Worm (Caenorhabditis elegans): Measurements from ENCODE around the gene F17C8.3.
A peak's percentile ranks its signal among the peaks of the same experiment; 100 is the strongest.

F17C8.3 gene

DNA sequence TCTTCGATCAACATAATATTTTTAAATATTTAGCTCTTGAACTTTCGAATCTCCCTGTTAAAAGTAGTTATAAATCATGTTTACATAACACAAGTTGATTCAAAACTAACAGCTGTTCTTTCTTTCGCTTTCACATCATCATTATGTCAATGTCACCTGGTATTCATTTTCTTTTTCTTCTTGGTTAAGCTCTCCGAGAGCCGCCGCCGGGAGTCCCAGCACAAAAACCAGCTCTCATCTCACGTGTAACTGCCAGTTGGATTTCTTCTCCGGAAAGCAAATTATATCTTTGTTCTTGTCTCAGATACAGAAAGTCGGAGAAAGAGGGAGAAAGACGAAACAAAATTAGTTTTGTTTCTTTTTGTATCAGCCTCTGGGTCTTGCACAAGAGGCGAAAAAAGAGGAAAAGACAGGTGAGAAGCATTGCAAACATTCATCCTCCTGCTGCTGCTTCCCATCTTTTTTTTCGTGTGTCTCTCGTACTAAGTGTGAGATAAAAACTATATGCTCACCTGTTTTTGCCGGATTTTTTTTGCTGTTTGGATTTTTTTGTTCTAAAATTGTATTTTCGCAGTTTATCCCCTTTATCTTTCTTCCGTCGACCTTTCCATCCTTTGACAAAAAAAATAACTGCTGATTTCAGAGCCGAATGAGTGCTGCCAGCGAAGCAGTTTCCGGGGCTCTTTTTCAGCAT, at the start of gene F17C8.3:
F17C8.3 (plus strand) TSS at position 644 of the 694 bp plus-strand sequence.
- TF ChIP-seq ceh-83 (GFP tag; optimal IDR thresholded peaks at IDR 0.05) (no peak), bed-3 (GFP tag; optimal IDR thresholded peaks at IDR 0.05) (no peak), zip-8 (tag; optimal IDR thresholded peaks at IDR 0.05) (no peak), cnd-1 (tag; optimal IDR thresholded peaks at IDR 0.05) (no peak), unc-62 (GFP tag; optimal IDR thresholded peaks at IDR 0.05) (no peak), hlh-1 (tag; optimal IDR thresholded peaks at IDR 0.05) (peak; percentile 69), flh-1 (GFP tag; optimal IDR thresholded peaks at IDR 0.05) (no peak), sem-2 (GFP tag; optimal IDR thresholded peaks at IDR 0.05) (no peak), unc-39 (tag; optimal IDR thresholded peaks at IDR 0.05) (no peak), unc-120 (tag; optimal IDR thresholded peaks at IDR 0.05; ENCODE audit: poor library complexity, severe bottlenecking) (peak; percentile 26), pha-4 (tag; optimal IDR thresholded peaks at IDR 0.05) (no peak), lsy-2 (tag; optimal IDR thresholded peaks at IDR 0.05) (no peak), mep-1 (tag; optimal IDR thresholded peaks at IDR 0.05) (no peak), M03D4.4 (tag; optimal IDR thresholded peaks at IDR 0.05) (no peak), lin-13 (tag; optimal IDR thresholded peaks at IDR 0.05) (no peak)

DNA sequence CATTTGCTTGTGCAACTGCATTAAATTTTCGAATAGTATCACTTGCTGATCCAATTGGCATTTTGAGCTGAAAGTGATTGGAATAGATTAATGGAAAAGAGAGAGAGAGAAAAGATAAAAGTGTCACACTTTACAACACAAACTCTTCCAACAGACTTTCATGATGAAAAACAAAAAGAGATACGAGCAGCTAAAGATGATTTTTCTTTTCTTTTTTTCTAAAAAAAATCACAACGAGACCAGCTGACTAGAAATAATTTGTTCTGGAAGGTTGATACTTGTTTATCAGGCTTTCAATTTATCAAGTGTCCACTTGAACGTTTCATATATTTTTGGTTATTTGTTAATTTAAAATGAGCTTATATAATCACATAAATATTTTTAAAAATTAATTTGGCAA, 44.6 kb upstream of the F17C8.3 start:
- TF ChIP-seq cnd-1 (tag; optimal IDR thresholded peaks at IDR 0.05) = no peak
- TF ChIP-seq unc-62 (GFP tag; optimal IDR thresholded peaks at IDR 0.05) = peak; percentile 60
- no peak for TF ChIP-seq sem-2 (GFP tag; optimal IDR thresholded peaks at IDR 0.05)

ce11 chrIII:4688356-4688755, 43.4 kb upstream of the F17C8.3 start, which contains the start of gene tag-243:
tag-243 (minus strand) TSS chrIII:4688456.
- TF ChIP-seq lin-32 (GFP tag; optimal IDR thresholded peaks at IDR 0.05) = no peak

- no peak for TF ChIP-seq nhr-76 (tag; optimal IDR thresholded peaks at IDR 0.05)
- TF ChIP-seq pha-4 (tag; optimal IDR thresholded peaks at IDR 0.05) = no peak
- TF ChIP-seq lin-32 (GFP tag; optimal IDR thresholded peaks at IDR 0.05) = no peak
- TF ChIP-seq mep-1 (tag; optimal IDR thresholded peaks at IDR 0.05) = no peak
- TF ChIP-seq sem-2 (GFP tag; optimal IDR thresholded peaks at IDR 0.05) = no peak
- no peak for TF ChIP-seq cnd-1 (tag; optimal IDR thresholded peaks at IDR 0.05)
- TF ChIP-seq mls-2 (tag; optimal IDR thresholded peaks at IDR 0.05) = no peak
- no peak for TF ChIP-seq lsy-2 (tag; optimal IDR thresholded peaks at IDR 0.05)
- TF ChIP-seq nhr-12 (tag; optimal IDR thresholded peaks at IDR 0.05) = no peak
- no peak for TF ChIP-seq nhr-237 (tag; optimal IDR thresholded peaks at IDR 0.05)
Observed at ce11 chrIII:4688965-4689364, 42.8 kb upstream of the F17C8.3 start, which contains the start of gene ppat-1. ppat-1 (plus strand) TSS chrIII:4689280.

ce11 chrIII:4689595-4689994, 42.1 kb upstream of the F17C8.3 start:
- TF ChIP-seq hlh-1 (tag; optimal IDR thresholded peaks at IDR 0.05) (peak; percentile 30), mls-2 (tag; optimal IDR thresholded peaks at IDR 0.05) (peak; percentile 85), drap-1 (GFP tag; optimal IDR thresholded peaks at IDR 0.05) (peak; percentile 89), M03D4.4 (tag; optimal IDR thresholded peaks at IDR 0.05) (peak; percentile 87), mep-1 (tag; optimal IDR thresholded peaks at IDR 0.05) (peak; percentile 41), sptf-1 (tag; optimal IDR thresholded peaks at IDR 0.05) (peak; percentile 87), nhr-12 (tag; optimal IDR thresholded peaks at IDR 0.05) (peak; percentile 26), tbx-8 (GFP tag; optimal IDR thresholded peaks at IDR 0.05) (peak; percentile 57), ham-2 (GFP tag; optimal IDR thresholded peaks at IDR 0.05) (peak; percentile 82), zip-8 (tag; optimal IDR thresholded peaks at IDR 0.05) (no peak), unc-62 (GFP tag; optimal IDR thresholded peaks at IDR 0.05) (no peak), elt-3 (tag; optimal IDR thresholded peaks at IDR 0.05) (no peak), sem-2 (GFP tag; optimal IDR thresholded peaks at IDR 0.05) (peak; percentile 78), ztf-11 (tag; optimal IDR thresholded peaks at IDR 0.05) (no peak), nhr-237 (tag; optimal IDR thresholded peaks at IDR 0.05) (no peak), flh-1 (GFP tag; optimal IDR thresholded peaks at IDR 0.05) (peak; percentile 72), lin-13 (tag; optimal IDR thresholded peaks at IDR 0.05) (peak; percentile 38), ceh-43 (GFP tag; optimal IDR thresholded peaks at IDR 0.05) (peak; percentile 78), unc-120 (tag; optimal IDR thresholded peaks at IDR 0.05; ENCODE audit: poor library complexity, severe bottlenecking) (peak; percentile 71), nhr-28 (tag; optimal IDR thresholded peaks at IDR 0.05) (no peak), bed-3 (GFP tag; optimal IDR thresholded peaks at IDR 0.05) (peak; percentile 77), ces-1 (GFP tag; optimal IDR thresholded peaks at IDR 0.05) (no peak), ceh-83 (GFP tag; optimal IDR thresholded peaks at IDR 0.05) (peak; percentile 85), nhr-2 (tag; optimal IDR thresholded peaks at IDR 0.05) (no peak), pha-4 (tag; optimal IDR thresholded peaks at IDR 0.05) (peak; percentile 50), elt-1 (tag; optimal IDR thresholded peaks at IDR 0.05; ENCODE audit: borderline replicate concordance, insufficient read depth) (no peak), lin-32 (GFP tag; optimal IDR thresholded peaks at IDR 0.05) (peak; percentile 81), cnd-1 (tag; optimal IDR thresholded peaks at IDR 0.05) (peak; percentile 93)

Measured in whole organism, mixed stage, embryonic.